Worm (Caenorhabditis elegans) whole organism, L2 larva: Measurements from ENCODE around the gene F59A1.15.

ENCODE experiments used
- C34F6.9 ChIP-seq: fragments of 150-350 bp; optimal IDR thresholded peaks from 2 replicates; lab custom pipeline; 2014; ENCODE audit warnings: missing biosample characterization, missing genetic modification characterization
- F13H6.1 ChIP-seq: sonication (generic microtip); optimal IDR thresholded peaks from 2 replicates; lab custom pipeline; 2016; ENCODE audit warnings: missing genetic modification characterization, missing compliant biosample characterization
- R02D3.7 ChIP-seq: fragments of 150-350 bp; optimal IDR thresholded peaks from 2 replicates; lab custom pipeline; 2014; ENCODE audit warnings: missing biosample characterization, missing genetic modification characterization
- Y55F3AM.14 ChIP-seq: fragments of 200-800 bp; sonication (Bioruptor generic); optimal IDR thresholded peaks from 2 replicates; lab custom pipeline; 2018; ENCODE audit warnings: mild to moderate bottlenecking, missing genetic modification characterization, missing compliant biosample characterization
- alr-1 ChIP-seq: fragments of 150-350 bp; optimal IDR thresholded peaks from 2 replicates; lab custom pipeline; 2014; ENCODE audit warnings: missing biosample characterization, missing genetic modification characterization
- ama-1 ChIP-seq: fragments of 150-350 bp; optimal IDR thresholded peaks from 2 replicates; lab custom pipeline; 2018; ENCODE audit warnings: inconsistent platforms
- blmp-1 ChIP-seq: sonication (generic microtip); optimal IDR thresholded peaks from 2 replicates; lab custom pipeline; 2017; ENCODE audit warnings: missing genetic modification characterization, mild to moderate bottlenecking, missing compliant biosample characterization, antibody characterized with exemption, moderate library complexity; ENCODE audit not compliant: insufficient read depth
- crh-2 ChIP-seq: sonication (generic microtip); optimal IDR thresholded peaks from 2 replicates; lab custom pipeline; 2017; ENCODE audit warnings: missing biosample characterization, missing genetic modification characterization
- dmd-4 ChIP-seq: sonication (generic microtip); optimal IDR thresholded peaks from 2 replicates; lab custom pipeline; 2017; ENCODE audit warnings: missing biosample characterization, missing genetic modification characterization
- elt-3 ChIP-seq: sonication (generic microtip); optimal IDR thresholded peaks from 2 replicates; lab custom pipeline; 2017; ENCODE audit warnings: missing biosample characterization, missing genetic modification characterization
- lin-13 ChIP-seq: fragments of 150-350 bp; optimal IDR thresholded peaks from 2 replicates; lab custom pipeline; 2014; ENCODE audit warnings: missing biosample characterization, missing genetic modification reagents, missing genetic modification characterization
- lin-39 ChIP-seq: fragments of 150-350 bp; optimal IDR thresholded peaks from 2 replicates; lab custom pipeline; 2014; ENCODE audit warnings: missing biosample characterization, missing genetic modification reagents, missing genetic modification characterization
- mab-5 ChIP-seq: fragments of 150-350 bp; optimal IDR thresholded peaks from 2 replicates; lab custom pipeline; 2014; ENCODE audit warnings: missing biosample characterization, missing genetic modification characterization
- mdl-1 ChIP-seq, 2 experiments: fragments of 150-350 bp in 1 of 2; sonication (generic microtip) in 1 of 2; optimal IDR thresholded peaks; 2 replicates each; lab custom pipeline; 2017; ENCODE audit warnings: missing biosample characterization in 2 of 2, missing genetic modification characterization in 2 of 2
- nhr-10 ChIP-seq: sonication (generic microtip); optimal IDR thresholded peaks from 2 replicates; lab custom pipeline; 2017; ENCODE audit warnings: missing biosample characterization, missing genetic modification characterization
- nhr-12 ChIP-seq: fragments of 150-350 bp; optimal IDR thresholded peaks from 2 replicates; lab custom pipeline; 2014; ENCODE audit warnings: missing biosample characterization, missing genetic modification characterization
- nhr-129 ChIP-seq: fragments of 150-350 bp; optimal IDR thresholded peaks from 2 replicates; lab custom pipeline; 2014; ENCODE audit warnings: missing biosample characterization, missing genetic modification characterization
- nhr-21 ChIP-seq: fragments of 150-350 bp; optimal IDR thresholded peaks from 2 replicates; lab custom pipeline; 2014; ENCODE audit warnings: missing biosample characterization, missing genetic modification characterization
- nhr-23 ChIP-seq: fragments of 150-350 bp; optimal IDR thresholded peaks from 2 replicates; lab custom pipeline; 2014; ENCODE audit warnings: missing biosample characterization, missing genetic modification reagents, missing genetic modification characterization
- nhr-25 ChIP-seq: fragments of 150-350 bp; sonication (generic microtip); optimal IDR thresholded peaks from 3 replicates; lab custom pipeline; 2014; ENCODE audit warnings: missing biosample characterization, missing genetic modification characterization
- nhr-6 ChIP-seq: fragments of 150-350 bp; optimal IDR thresholded peaks from 2 replicates; lab custom pipeline; 2014; ENCODE audit warnings: missing biosample characterization, missing genetic modification characterization
- peb-1 ChIP-seq: fragments of 150-350 bp; optimal IDR thresholded peaks from 2 replicates; lab custom pipeline; 2014; ENCODE audit warnings: missing biosample characterization, missing genetic modification characterization
- sem-4 ChIP-seq: fragments of 150-350 bp; optimal IDR thresholded peaks from 2 replicates; lab custom pipeline; 2014; ENCODE audit warnings: missing biosample characterization, missing genetic modification reagents, missing genetic modification characterization
- skn-1 ChIP-seq: sonication (generic microtip); optimal IDR thresholded peaks from 2 replicates; lab custom pipeline; 2017; ENCODE audit warnings: missing biosample characterization, missing genetic modification characterization
- sma-3 ChIP-seq: sonication (generic microtip); optimal IDR thresholded peaks from 2 replicates; lab custom pipeline; 2016; ENCODE audit warnings: missing genetic modification reagents, missing genetic modification characterization, missing compliant biosample characterization
- sma-9 ChIP-seq, 2 experiments: fragments of 150-350 bp in 1 of 2; sonication (generic microtip) in 1 of 2; optimal IDR thresholded peaks; 2 replicates each; lab custom pipeline; 2014 to 2016; ENCODE audit warnings: missing genetic modification characterization in 2 of 2, mild to moderate bottlenecking in 1 of 2, missing biosample characterization in 1 of 2, missing compliant biosample characterization in 1 of 2, missing genetic modification reagents in 1 of 2, moderate library complexity in 1 of 2
- unc-39 ChIP-seq: fragments of 150-350 bp; optimal IDR thresholded peaks from 2 replicates; lab custom pipeline; 2014; ENCODE audit warnings: missing biosample characterization, missing genetic modification characterization
- unc-55 ChIP-seq: fragments of 150-350 bp; sonication (generic microtip); optimal IDR thresholded peaks from 3 replicates; lab custom pipeline; 2014; ENCODE audit warnings: missing biosample characterization, missing genetic modification reagents, missing genetic modification characterization
- unc-62 ChIP-seq: fragments of 150-350 bp; optimal IDR thresholded peaks from 2 replicates; lab custom pipeline; 2014; ENCODE audit warnings: missing biosample characterization, missing genetic modification reagents, missing genetic modification characterization
- zag-1 ChIP-seq: fragments of 150-350 bp; optimal IDR thresholded peaks from 2 replicates; lab custom pipeline; 2014; ENCODE audit warnings: missing biosample characterization, missing genetic modification characterization
- ztf-1 ChIP-seq: fragments of 200-800 bp; sonication (Bioruptor generic); conservative IDR thresholded peaks from 2 replicates; pipeline ENCODE4 v1.3.6; 2022; ENCODE audit warnings: missing genetic modification characterization, missing compliant biosample characterization

F59A1.15 gene

DNA sequence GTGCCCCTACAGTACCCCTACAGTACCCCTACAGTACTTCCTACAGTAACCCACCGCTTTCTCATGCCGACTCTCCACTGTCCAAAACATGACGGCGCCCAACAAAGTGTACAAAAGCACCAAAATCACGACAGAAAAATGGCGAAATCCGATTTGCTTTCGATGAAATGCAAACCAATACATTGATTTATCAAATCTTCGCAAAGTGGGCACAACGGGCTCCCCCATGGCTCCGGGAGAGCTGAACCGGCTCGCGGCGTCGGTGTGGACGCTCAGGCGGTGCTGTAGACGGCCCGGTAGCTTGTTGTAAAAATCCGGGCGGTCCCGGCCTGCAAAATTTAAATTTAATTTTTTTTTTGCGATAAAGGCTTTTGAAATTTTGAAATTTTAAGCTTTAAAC, 28.7 kb upstream of the F59A1.15 start:
- no peak for TF ChIP-seq sma-3 (GFP tag; lab: Kevin White, UChicago)
- no peak for TF ChIP-seq nhr-12 (tag; lab: Kevin White, UChicago)
- TF ChIP-seq nhr-6 = no peak
- TF ChIP-seq nhr-10 (tag; lab: Kevin White, UChicago) = no peak
- no peak for TF ChIP-seq ama-1
- TF ChIP-seq dmd-4 = no peak
- no peak for TF ChIP-seq blmp-1 (tag; lab: Kevin White, UChicago)
- no peak for TF ChIP-seq lin-39
- no peak for TF ChIP-seq lin-13 (GFP tag; lab: Kevin White, UChicago)

DNA sequence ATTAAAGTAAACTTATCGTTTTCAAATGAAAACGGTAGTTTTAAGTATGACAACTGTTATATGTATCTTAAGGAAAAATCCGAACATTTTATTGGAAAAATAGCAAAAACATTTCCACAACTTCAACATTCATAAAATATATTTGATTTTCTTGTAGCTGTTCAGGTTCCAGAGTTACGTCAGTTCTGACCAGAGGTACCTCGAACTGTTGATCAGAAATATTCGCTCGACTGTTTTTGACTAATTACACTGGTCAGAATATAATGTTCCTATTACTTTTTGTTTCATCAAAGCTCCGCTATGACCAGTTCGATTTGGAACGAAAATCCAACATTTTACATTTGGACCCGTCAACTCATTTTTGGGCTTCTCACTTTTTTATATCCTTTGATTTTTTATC, 23.4 kb upstream of the F59A1.15 start, which contains the start of gene srh-31:
srh-31 (plus strand) TSS at position 301 of the 400 bp plus-strand sequence.
- no peak for TF ChIP-seq crh-2 (tag; lab: Kevin White, UChicago)
- no peak for TF ChIP-seq lin-13 (GFP tag; lab: Kevin White, UChicago)
- TF ChIP-seq sma-9 (GFP tag; optimal IDR thresholded peaks at IDR 0.05; lab: Kevin White, UChicago) = no peak
- TF ChIP-seq sma-9 (tag; optimal IDR thresholded peaks at IDR 0.05; lab: Kevin White, UChicago) = no peak
- no peak for TF ChIP-seq lin-39
- no peak for TF ChIP-seq nhr-21 (tag; lab: Kevin White, UChicago)
- no peak for TF ChIP-seq mab-5 (tag; lab: Kevin White, UChicago)
- TF ChIP-seq peb-1 (tag; lab: Kevin White, UChicago) = no peak
- TF ChIP-seq nhr-6 = no peak

DNA sequence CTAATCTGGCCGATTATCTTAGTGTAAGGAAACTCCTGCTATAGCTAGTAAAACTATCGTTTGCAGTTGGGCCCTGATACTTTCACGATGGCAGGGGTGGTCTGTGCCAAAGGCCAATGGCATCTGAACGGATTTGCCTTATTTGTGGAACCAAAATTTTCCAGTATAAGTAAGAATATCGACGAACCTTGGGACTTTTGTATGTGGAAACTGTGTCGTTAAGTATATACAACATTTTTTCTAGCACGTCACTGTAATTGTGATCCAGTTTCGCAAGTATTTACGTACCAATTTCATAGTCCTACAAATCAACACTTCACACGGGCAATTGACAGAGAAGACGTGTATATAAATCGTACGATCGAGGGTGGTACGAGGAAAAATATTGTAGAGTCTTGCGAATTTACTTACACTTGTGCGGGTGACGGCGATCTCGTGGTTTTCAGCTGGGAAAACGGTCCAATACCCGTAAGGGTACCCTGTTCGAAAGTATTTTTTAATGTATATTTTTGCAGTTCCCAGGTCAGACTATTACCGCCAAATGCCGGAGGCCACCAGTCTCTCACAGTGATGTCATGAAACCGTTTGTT, 22.6 kb upstream of the F59A1.15 start:
- TF ChIP-seq zag-1 (tag; lab: Kevin White, UChicago) = no peak
- no peak for TF ChIP-seq alr-1 (tag; lab: Kevin White, UChicago)
- no peak for TF ChIP-seq nhr-23 (tag; lab: Kevin White, UChicago)
- TF ChIP-seq ama-1 = no peak
- no peak for TF ChIP-seq R02D3.7 (tag; lab: Kevin White, UChicago)
- no peak for TF ChIP-seq ztf-1 (GFP tag; lab: Robert Waterston, UW)
- TF ChIP-seq nhr-10 (tag; lab: Kevin White, UChicago) = no peak
- TF ChIP-seq sma-9 (GFP tag; optimal IDR thresholded peaks at IDR 0.05; lab: Kevin White, UChicago) = no peak
- no peak for TF ChIP-seq sma-9 (tag; optimal IDR thresholded peaks at IDR 0.05; lab: Kevin White, UChicago)
- TF ChIP-seq mdl-1 (tag; optimal IDR thresholded peaks at IDR 0.05; lab: Kevin White, UChicago) = no peak
- no peak for TF ChIP-seq nhr-129 (tag; lab: Kevin White, UChicago)

DNA sequence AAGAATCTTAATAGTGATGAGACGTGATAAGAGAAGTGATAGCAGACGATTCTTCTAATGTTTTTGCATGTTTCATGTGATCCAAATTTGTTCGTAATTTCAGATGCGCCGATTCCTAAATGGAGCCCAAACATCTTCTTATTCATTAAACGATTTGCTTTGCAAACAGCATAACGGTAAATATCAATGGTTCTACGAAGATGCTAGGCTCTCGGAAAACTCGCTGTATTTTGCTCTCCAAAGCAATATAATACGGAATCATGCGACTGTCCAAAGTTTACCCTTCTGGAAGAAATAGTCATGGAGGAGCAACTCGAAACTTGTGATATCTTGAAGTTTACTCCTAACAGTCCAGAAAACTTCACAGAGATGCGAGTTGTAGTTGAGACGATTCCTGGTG, 22.2 kb upstream of the F59A1.15 start, which contains the start of gene W06D12.6:
W06D12.6 (plus strand) TSS at position 301 of the 400 bp plus-strand sequence.
- TF ChIP-seq nhr-21 (tag; lab: Kevin White, UChicago) (no peak), nhr-10 (tag; lab: Kevin White, UChicago) (no peak), nhr-25 (tag; lab: Kevin White, UChicago) (no peak), peb-1 (tag; lab: Kevin White, UChicago) (no peak), F13H6.1 (tag; lab: Kevin White, UChicago) (no peak), mdl-1 (tag; optimal IDR thresholded peaks at IDR 0.05; lab: Kevin White, UChicago) (no peak), C34F6.9 (tag; lab: Kevin White, UChicago) (no peak), blmp-1 (tag; lab: Kevin White, UChicago) (no peak)
- TF ChIP-seq, all 48 proteins: peak for 0

DNA sequence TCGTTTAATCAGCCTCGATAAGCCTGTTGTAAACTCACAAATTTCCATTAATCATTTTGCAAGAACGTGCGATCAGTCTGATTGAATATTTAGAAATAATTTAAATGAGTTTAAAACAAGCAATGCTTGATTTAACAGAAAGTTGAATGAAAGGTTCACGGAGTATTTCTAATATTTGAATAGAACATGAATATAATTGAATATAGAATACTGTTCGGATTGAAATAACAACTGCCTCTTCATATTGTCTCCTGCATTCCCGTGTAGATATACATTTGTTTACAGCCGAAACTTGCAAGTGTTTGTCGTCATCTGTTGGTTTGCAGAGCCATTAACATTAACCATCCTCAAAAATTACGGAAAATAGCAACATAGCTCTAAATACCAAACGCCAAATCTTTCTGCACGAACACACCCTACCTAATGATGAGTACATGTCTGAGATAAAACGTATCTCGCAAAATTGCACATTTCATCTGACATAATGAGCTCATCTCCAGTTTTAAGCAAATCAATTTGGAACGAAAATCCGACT, 17.1 kb upstream of the F59A1.15 start, which contains the start of the genes Y26G10.5 and srh-32:
Y26G10.5 (minus strand) TSS at position 101 of the 535 bp plus-strand sequence.
srh-32 (plus strand) TSS at position 485 of the 535 bp plus-strand sequence.
- TF ChIP-seq R02D3.7 (tag; lab: Kevin White, UChicago) (no peak), skn-1 (tag; lab: Kevin White, UChicago) (no peak), elt-3 (tag; lab: Kevin White, UChicago) (no peak), unc-39 (tag; lab: Kevin White, UChicago) (no peak), sem-4 (no peak)

DNA sequence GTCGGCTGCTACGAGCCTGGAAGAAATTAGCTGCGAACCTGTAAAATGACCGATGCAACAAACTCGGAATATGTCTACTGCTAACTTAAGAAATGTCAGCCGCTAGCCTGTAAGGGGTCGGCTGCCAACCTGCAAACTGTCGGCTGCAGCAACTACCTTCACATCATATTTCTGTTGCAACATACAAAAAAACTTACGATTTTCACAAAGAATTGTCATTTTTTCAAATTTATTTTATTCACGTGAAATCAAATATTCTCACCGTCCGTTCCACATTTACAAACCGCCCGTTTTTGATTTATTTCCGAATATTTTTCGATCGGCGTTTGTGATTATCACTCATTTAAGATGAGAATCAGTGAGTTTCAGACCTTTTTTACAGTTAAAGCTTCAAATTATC, 16.0 kb upstream of the F59A1.15 start, which contains the start of gene Y26G10.6:
Y26G10.6 (plus strand) TSS at position 301 of the 400 bp plus-strand sequence.
- no peak for TF ChIP-seq unc-55 (GFP tag; lab: Kevin White, UChicago)
- TF ChIP-seq Y55F3AM.14 = no peak
- no peak for TF ChIP-seq unc-62 (GFP tag; lab: Kevin White, UChicago)
- TF ChIP-seq unc-39 (tag; lab: Kevin White, UChicago) = no peak
